Worm (Caenorhabditis elegans) whole organism, L2 larva: ENCODE results near the gene him-8.

ENCODE experiments used
- R02D3.7 ChIP-seq: fragments of 150-350 bp; optimal IDR thresholded peaks from 2 replicates; lab custom pipeline; 2014; ENCODE audit warnings: missing biosample characterization, missing genetic modification characterization
- lin-11 ChIP-seq: fragments of 150-350 bp; sonication (generic microtip); optimal IDR thresholded peaks from 2 replicates; lab custom pipeline; 2014; ENCODE audit warnings: missing biosample characterization, missing genetic modification characterization, inconsistent platforms, mixed read lengths
- lin-13 ChIP-seq: fragments of 150-350 bp; optimal IDR thresholded peaks from 2 replicates; lab custom pipeline; 2014; ENCODE audit warnings: missing biosample characterization, missing genetic modification reagents, missing genetic modification characterization
- lin-39 ChIP-seq: fragments of 150-350 bp; optimal IDR thresholded peaks from 2 replicates; lab custom pipeline; 2014; ENCODE audit warnings: missing biosample characterization, missing genetic modification reagents, missing genetic modification characterization
- lsy-2 ChIP-seq, 2 experiments: fragments of 150-350 bp in 1 of 2; sonication (generic microtip) in 1 of 2; optimal IDR thresholded peaks; 2 replicates each; lab custom pipeline; 2014 to 2017; ENCODE audit warnings: missing biosample characterization in 2 of 2, missing genetic modification characterization in 2 of 2
- nhr-12 ChIP-seq: fragments of 150-350 bp; optimal IDR thresholded peaks from 2 replicates; lab custom pipeline; 2014; ENCODE audit warnings: missing biosample characterization, missing genetic modification characterization
- unc-39 ChIP-seq: fragments of 150-350 bp; optimal IDR thresholded peaks from 2 replicates; lab custom pipeline; 2014; ENCODE audit warnings: missing biosample characterization, missing genetic modification characterization
- ztf-11 ChIP-seq: sonication (generic microtip); optimal IDR thresholded peaks from 2 replicates; lab custom pipeline; 2017; ENCODE audit warnings: missing biosample characterization, missing genetic modification characterization

ce11 chrIV:10573471-10573870 lies 11.8 kb downstream of the him-8 start:
- TF ChIP-seq ztf-11 (tag; lab: Kevin White, UChicago): no peak
- TF ChIP-seq R02D3.7 (tag; lab: Kevin White, UChicago): no peak
- TF ChIP-seq lin-13 (GFP tag; lab: Kevin White, UChicago): no peak
- no peak for TF ChIP-seq lsy-2 (tag; optimal IDR thresholded peaks at IDR 0.05; lab: Kevin White, UChicago)
- TF ChIP-seq unc-39: no peak
- no peak for TF ChIP-seq nhr-12 (tag; lab: Kevin White, UChicago)
- TF ChIP-seq lin-39 (tag; lab: Kevin White, UChicago): no peak
- TF ChIP-seq lin-11 (tag; lab: Kevin White, UChicago): no peak
